Fruit fly (Drosophila melanogaster) whole organism: ENCODE results near the gene CG1440.

Experiments used
- psq ChIP-seq: fragments of >200 bp; optimal IDR thresholded peaks from 2 replicates; lab custom pipeline; 2017
- usp ChIP-seq: fragments of >200 bp; optimal IDR thresholded peaks from 2 replicates; lab custom pipeline; 2017; ENCODE audit warnings: missing biosample characterization, missing genetic modification characterization, mixed read lengths

dm6 chrX:8466729-8467215, 29.9 kb downstream of the CG1440 start:
- no peak for TF ChIP-seq usp (GFP tag; lab: Kevin White, UChicago)
- TF ChIP-seq psq: no peak
